Fruit fly (Drosophila melanogaster) whole organism, embryonic: ENCODE measurements around the gene CG15514.
A peak's percentile ranks its signal among the peaks of the same experiment; 100 is the strongest.

ENCODE experiments used
- Bteb2 ChIP-seq: fragments of 200-800 bp; sonication (Bioruptor generic); optimal IDR thresholded peaks from 2 replicates; lab custom pipeline; 2016; ENCODE audit warnings: missing biosample characterization, missing genetic modification characterization
- CG10267 ChIP-seq: fragments of 200-800 bp; sonication (Bioruptor generic); optimal IDR thresholded peaks from 2 replicates; lab custom pipeline; 2018; ENCODE audit warnings: missing biosample characterization, mild to moderate bottlenecking, missing genetic modification characterization, moderate library complexity
- CG10431 ChIP-seq: fragments of 200-800 bp; sonication (Bioruptor generic); optimal IDR thresholded peaks from 3 replicates; lab custom pipeline; 2018; ENCODE audit warnings: missing biosample characterization, mild to moderate bottlenecking, missing genetic modification characterization
- CG10565 ChIP-seq: fragments of 200-800 bp; sonication (Bioruptor generic); optimal IDR thresholded peaks from 3 replicates; lab custom pipeline; 2016; ENCODE audit warnings: missing biosample characterization, mild to moderate bottlenecking, missing genetic modification characterization
- CG11085 ChIP-seq: fragments of 200-800 bp; sonication (Bioruptor generic); IDR thresholded peaks from 2 replicates; pipeline ENCODE4 v1.3.6; 2022; ENCODE audit warnings: missing biosample characterization, missing genetic modification characterization
- CG11247 ChIP-seq: fragments of 200-800 bp; sonication (Bioruptor generic); IDR thresholded peaks from 2 replicates; pipeline ENCODE4 v1.3.6; 2022; ENCODE audit warnings: missing biosample characterization, missing genetic modification characterization
- CG11560 ChIP-seq: fragments of 200-800 bp; sonication (Bioruptor generic); IDR thresholded peaks from 3 replicates; pipeline ENCODE4 v1.3.6; 2022; ENCODE audit warnings: missing biosample characterization, missing genetic modification characterization
- CG1529 ChIP-seq: fragments of 200-800 bp; sonication (Bioruptor generic); optimal IDR thresholded peaks from 3 replicates; lab custom pipeline; 2018; ENCODE audit warnings: missing biosample characterization, missing genetic modification characterization
- CG17385 ChIP-seq: fragments of 200-800 bp; sonication (Bioruptor generic); optimal IDR thresholded peaks from 3 replicates; lab custom pipeline; 2018; ENCODE audit warnings: missing biosample characterization, mild to moderate bottlenecking, missing genetic modification characterization
- CG17568 ChIP-seq: fragments of 200-800 bp; sonication (Bioruptor generic); optimal IDR thresholded peaks from 2 replicates; lab custom pipeline; 2018; ENCODE audit warnings: missing biosample characterization, mild to moderate bottlenecking, missing genetic modification characterization, moderate library complexity
- CG18619 ChIP-seq: fragments of 200-800 bp; sonication (Bioruptor generic); optimal IDR thresholded peaks from 3 replicates; lab custom pipeline; 2017; ENCODE audit warnings: missing biosample characterization, mild to moderate bottlenecking, missing genetic modification characterization
- CG2875 ChIP-seq: fragments of 200-800 bp; sonication (Bioruptor generic); optimal IDR thresholded peaks from 2 replicates; lab custom pipeline; 2017; ENCODE audit warnings: missing biosample characterization, mild to moderate bottlenecking, missing genetic modification characterization, missing genetic modification reagents
- CG30403 ChIP-seq: fragments of 200-800 bp; sonication (Bioruptor generic); optimal IDR thresholded peaks from 3 replicates; lab custom pipeline; 2016; ENCODE audit warnings: missing biosample characterization, missing genetic modification characterization
- CG32532 ChIP-seq: fragments of 200-800 bp; sonication (Bioruptor generic); IDR thresholded peaks from 2 replicates; pipeline ENCODE4 v1.3.6; 2022; ENCODE audit warnings: missing biosample characterization, missing genetic modification characterization
- CG3281 ChIP-seq: fragments of 200-800 bp; sonication (Bioruptor generic); optimal IDR thresholded peaks from 3 replicates; lab custom pipeline; 2017; ENCODE audit warnings: missing biosample characterization, mild to moderate bottlenecking, missing genetic modification characterization
- CG6791 ChIP-seq: fragments of 200-800 bp; sonication (Bioruptor generic); IDR thresholded peaks from 3 replicates; pipeline ENCODE4 v1.3.6; 2022; ENCODE audit warnings: missing biosample characterization, missing genetic modification characterization; ENCODE audit not compliant: partially characterized antibody
- CG9797 ChIP-seq: fragments of 200-800 bp; sonication (Bioruptor generic); optimal IDR thresholded peaks from 3 replicates; lab custom pipeline; 2018; ENCODE audit warnings: missing biosample characterization, mild to moderate bottlenecking, missing genetic modification characterization
- Dbx ChIP-seq: fragments of 200-800 bp; sonication (Bioruptor generic); IDR thresholded peaks from 3 replicates; pipeline ENCODE4 v1.3.6; 2022; ENCODE audit warnings: missing biosample characterization, missing genetic modification characterization
- Dref ChIP-seq: fragments of 200-800 bp; sonication (Bioruptor generic); IDR thresholded peaks from 2 replicates; pipeline ENCODE4 v1.3.6; 2022; ENCODE audit warnings: missing biosample characterization, missing genetic modification characterization
- Gug ChIP-seq: fragments of 200-800 bp; sonication (Bioruptor generic); IDR thresholded peaks from 4 replicates; pipeline ENCODE4 v1.3.6; 2022; ENCODE audit warnings: missing biosample characterization, missing genetic modification characterization
- Hey ChIP-seq: fragments of 200-800 bp; sonication (Bioruptor generic); optimal IDR thresholded peaks from 3 replicates; lab custom pipeline; 2018; ENCODE audit warnings: missing biosample characterization, mild to moderate bottlenecking, missing genetic modification characterization
- MESR4 ChIP-seq: fragments of 200-800 bp; sonication (Bioruptor generic); optimal IDR thresholded peaks from 2 replicates; lab custom pipeline; 2018; ENCODE audit warnings: missing biosample characterization, mild to moderate bottlenecking, missing genetic modification characterization, moderate library complexity
- Myb ChIP-seq: fragments of 200-800 bp; sonication (Bioruptor generic); optimal IDR thresholded peaks from 2 replicates; lab custom pipeline; 2016; ENCODE audit warnings: missing biosample characterization, missing genetic modification characterization
- NfI ChIP-seq: fragments of 200-800 bp; sonication (Bioruptor generic); optimal IDR thresholded peaks from 3 replicates; lab custom pipeline; 2018; ENCODE audit warnings: missing biosample characterization, mild to moderate bottlenecking, missing genetic modification characterization, moderate library complexity
- Ssrp ChIP-seq: fragments of 200-800 bp; sonication (Bioruptor generic); optimal IDR thresholded peaks from 2 replicates; lab custom pipeline; 2018; ENCODE audit warnings: missing biosample characterization, mild to moderate bottlenecking, missing genetic modification characterization, moderate library complexity
- Taf1 ChIP-seq: fragments of 200-800 bp; sonication (Bioruptor generic); IDR thresholded peaks from 2 replicates; pipeline ENCODE4 v1.3.6; 2022; ENCODE audit warnings: missing biosample characterization, missing genetic modification characterization
- Trl ChIP-seq, 3 experiments: fragments of >200 bp in 2 of 3; fragments of 200-800 bp in 1 of 3; sonication (Bioruptor generic) in 1 of 3; optimal IDR thresholded peaks; 2 replicates in 1 of 3; 3 replicates in 2 of 3; lab custom pipeline; 2016 to 2017; ENCODE audit warnings: missing biosample characterization in 1 of 3, missing genetic modification characterization in 1 of 3
- Usf ChIP-seq: fragments of 200-800 bp; sonication (Bioruptor generic); optimal IDR thresholded peaks from 2 replicates; lab custom pipeline; 2017; ENCODE audit warnings: missing genotype, missing biosample characterization, missing genetic modification characterization
- ara ChIP-seq: fragments of 200-800 bp; sonication (Bioruptor generic); IDR thresholded peaks from 2 replicates; pipeline ENCODE4 v1.3.6; 2022; ENCODE audit warnings: missing biosample characterization, missing genetic modification characterization
- chn ChIP-seq: fragments of 200-800 bp; sonication (Bioruptor generic); optimal IDR thresholded peaks from 2 replicates; lab custom pipeline; 2016; ENCODE audit warnings: missing biosample characterization, missing genetic modification characterization
- dm ChIP-seq: fragments of 200-800 bp; sonication (Bioruptor generic); optimal IDR thresholded peaks from 3 replicates; lab custom pipeline; 2016; ENCODE audit warnings: missing biosample characterization, missing genetic modification characterization
- eve ChIP-seq, 2 experiments: fragments of >200 bp; optimal IDR thresholded peaks; 2 replicates each; lab custom pipeline; 2017; ENCODE audit warnings: missing biosample characterization in 2 of 2, missing genetic modification characterization in 2 of 2
- ewg ChIP-seq: fragments of 200-800 bp; sonication (Bioruptor generic); optimal IDR thresholded peaks from 3 replicates; lab custom pipeline; 2017; ENCODE audit warnings: mild to moderate bottlenecking, missing biosample characterization, missing genetic modification reagents, missing genetic modification characterization
- exex ChIP-seq: fragments of 200-800 bp; sonication (Bioruptor generic); optimal IDR thresholded peaks from 4 replicates; lab custom pipeline; 2018; ENCODE audit warnings: missing biosample characterization, mild to moderate bottlenecking, missing genetic modification characterization, moderate library complexity
- fd64A ChIP-seq: fragments of 200-800 bp; sonication (Bioruptor generic); optimal IDR thresholded peaks from 3 replicates; lab custom pipeline; 2018; ENCODE audit warnings: missing biosample characterization, mild to moderate bottlenecking, missing genetic modification characterization
- fu2 ChIP-seq: fragments of 200-800 bp; sonication (Bioruptor generic); optimal IDR thresholded peaks from 2 replicates; lab custom pipeline; 2016; ENCODE audit warnings: missing biosample characterization, missing genetic modification characterization
- grau ChIP-seq: fragments of 200-800 bp; optimal IDR thresholded peaks from 3 replicates; lab custom pipeline; 2019; ENCODE audit warnings: missing biosample characterization, mild to moderate bottlenecking, missing genetic modification characterization, moderate library complexity
- grn ChIP-seq: fragments of 200-800 bp; sonication (Bioruptor generic); optimal IDR thresholded peaks from 3 replicates; lab custom pipeline; 2017; ENCODE audit warnings: missing biosample characterization, missing genetic modification characterization
- gsb ChIP-seq: fragments of 200-800 bp; sonication (Bioruptor generic); IDR thresholded peaks from 2 replicates; pipeline ENCODE4 v1.3.6; 2022; ENCODE audit warnings: missing biosample characterization, missing genetic modification characterization
- hkb ChIP-seq, 2 experiments: fragments of 200-800 bp in 1 of 2; fragments of >200 bp in 1 of 2; sonication (Bioruptor generic) in 1 of 2; IDR thresholded peaks in 1 of 2; optimal IDR thresholded peaks in 1 of 2; 2 replicates each; pipeline versions ENCODE4 v1.3.6 to Lab custom; 2017 to 2022; ENCODE audit warnings: missing biosample characterization in 1 of 2, missing genetic modification characterization in 1 of 2
- lab ChIP-seq: fragments of 200-800 bp; sonication (Bioruptor generic); optimal IDR thresholded peaks from 3 replicates; lab custom pipeline; 2017; ENCODE audit warnings: missing biosample characterization, missing genetic modification characterization, mild to moderate bottlenecking, moderate library complexity, missing genetic modification reagents
- phol ChIP-seq: fragments of 200-800 bp; sonication (Bioruptor generic); optimal IDR thresholded peaks from 3 replicates; lab custom pipeline; 2018; ENCODE audit warnings: missing biosample characterization, mild to moderate bottlenecking, missing genetic modification characterization, moderate library complexity
- repo ChIP-seq: fragments of 200-800 bp; sonication (Bioruptor generic); optimal IDR thresholded peaks from 2 replicates; lab custom pipeline; 2016; ENCODE audit warnings: missing biosample characterization, missing genetic modification characterization
- row ChIP-seq: fragments of 200-800 bp; sonication (Bioruptor generic); IDR thresholded peaks from 3 replicates; pipeline ENCODE4 v1.3.6; 2022; ENCODE audit warnings: missing biosample characterization, missing genetic modification characterization
- sna ChIP-seq: fragments of 200-800 bp; sonication (Bioruptor generic); IDR thresholded peaks from 2 replicates; pipeline ENCODE4 v1.3.6; 2022; ENCODE audit warnings: missing biosample characterization, missing genetic modification characterization; ENCODE audit not compliant: partially characterized antibody
- ssp ChIP-seq: fragments of 200-800 bp; sonication (Bioruptor generic); IDR thresholded peaks from 2 replicates; pipeline ENCODE4 v1.3.6; 2022; ENCODE audit warnings: missing biosample characterization, missing genetic modification characterization
- stwl ChIP-seq: fragments of 200-800 bp; sonication (Bioruptor generic); optimal IDR thresholded peaks from 3 replicates; lab custom pipeline; 2018; ENCODE audit warnings: missing biosample characterization, mild to moderate bottlenecking, missing genetic modification characterization, moderate library complexity
- tgo ChIP-seq: fragments of 200-800 bp; sonication (Bioruptor generic); IDR thresholded peaks from 3 replicates; pipeline ENCODE4 v1.3.6; 2022; ENCODE audit warnings: missing biosample characterization, missing genetic modification characterization
- tin ChIP-seq: fragments of 200-800 bp; sonication (Bioruptor generic); optimal IDR thresholded peaks from 3 replicates; lab custom pipeline; 2016; ENCODE audit warnings: missing biosample characterization, missing genetic modification characterization
- zen ChIP-seq: fragments of 200-800 bp; sonication (Bioruptor generic); optimal IDR thresholded peaks from 3 replicates; lab custom pipeline; 2018; ENCODE audit warnings: missing biosample characterization, mild to moderate bottlenecking, missing genetic modification characterization, moderate library complexity
- zen2 ChIP-seq: fragments of 200-800 bp; sonication (Bioruptor generic); IDR thresholded peaks from 3 replicates; pipeline ENCODE4 v1.3.6; 2022; ENCODE audit warnings: missing biosample characterization, missing genetic modification characterization; ENCODE audit not compliant: partially characterized antibody

The CG15514 gene

DNA sequence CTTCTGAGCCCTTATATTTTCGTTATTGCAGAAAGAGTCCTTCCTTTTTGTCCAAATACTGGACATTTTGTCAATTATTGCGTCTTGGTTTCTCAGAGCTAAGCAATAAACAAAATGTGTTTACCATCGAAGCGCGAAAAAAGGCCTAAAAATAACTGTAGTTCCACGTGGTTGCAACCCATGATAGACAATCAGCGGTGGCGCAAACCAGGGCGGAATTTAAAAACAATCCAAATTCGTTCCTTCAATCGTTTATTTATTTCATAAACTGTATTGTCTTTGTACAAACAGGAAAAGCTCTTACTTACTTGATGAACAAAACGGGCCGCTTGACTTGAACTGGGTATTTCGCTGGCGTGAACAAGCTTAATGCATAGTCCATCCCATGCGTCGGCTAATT is 2.5 kb downstream of the CG15514 start, which contains the start of gene CG7824 (continued):
- TF ChIP-seq lab (GFP tag; lab: Kevin White, UChicago) (no peak), Myb (GFP tag; lab: Kevin White, UChicago) (peak; percentile 75), Taf1 (GFP tag; lab: Robert Waterston, UW) (no peak), hkb (optimal IDR thresholded peaks at IDR 0.05; lab: Kevin White, UChicago) (no peak), hkb (GFP tag; IDR thresholded peaks at IDR 0.05; lab: Robert Waterston, UW) (no peak), Gug (GFP tag; lab: Robert Waterston, UW) (no peak), Hey (tag; lab: Kevin White, UChicago) (no peak), repo (GFP tag; lab: Kevin White, UChicago) (no peak), fd64A (no peak), CG2875 (GFP tag; lab: Kevin White, UChicago) (no peak), NfI (no peak), CG10431 (GFP tag; lab: Kevin White, UChicago) (no peak), Dref (GFP tag; lab: Robert Waterston, UW) (peak; percentile 51), Usf (GFP tag; lab: Kevin White, UChicago) (no peak), ewg (GFP tag; lab: Kevin White, UChicago) (peak; percentile 34), Dbx (GFP tag; lab: Robert Waterston, UW) (no peak), exex (tag; lab: Kevin White, UChicago) (no peak), CG10267 (tag; lab: Kevin White, UChicago) (no peak), Bteb2 (GFP tag; lab: Kevin White, UChicago) (no peak), CG9797 (GFP tag; lab: Kevin White, UChicago) (peak; percentile 57), chn (GFP tag; lab: Kevin White, UChicago) (no peak), CG10565 (no peak), gsb (GFP tag; lab: Robert Waterston, UW) (no peak), phol (tag; lab: Kevin White, UChicago) (peak; percentile 23), grau (tag; lab: Kevin White, UChicago) (no peak), Ssrp (no peak), CG11247 (GFP tag; lab: Robert Waterston, UW) (no peak), ara (0 out of 2 replicates have a peak, but pooled peaks have one; percentile 30), tin (GFP tag; lab: Kevin White, UChicago) (no peak), CG32532 (no peak), sna (no peak), row (GFP tag; lab: Robert Waterston, UW) (0 out of 3 replicates have a peak, but pooled peaks have one; percentile 20), grn (GFP tag; lab: Kevin White, UChicago) (no peak), CG17568 (GFP tag; lab: Kevin White, UChicago) (no peak), CG11085 (GFP tag; lab: Robert Waterston, UW) (no peak), Trl (optimal IDR thresholded peaks at IDR 0.05; lab: Kevin White, UChicago) (no peak), Trl (GFP tag; optimal IDR thresholded peaks at IDR 0.05; lab: Kevin White, UChicago) (no peak), stwl (tag; lab: Kevin White, UChicago) (peak; percentile 22), CG1529 (GFP tag; lab: Kevin White, UChicago) (no peak), CG30403 (GFP tag; lab: Kevin White, UChicago) (no peak), MESR4 (peak; percentile 45), CG11560 (tag; lab: Robert Waterston, UW) (no peak), CG3281 (GFP tag; lab: Kevin White, UChicago) (no peak), CG17385 (GFP tag; lab: Kevin White, UChicago) (no peak), tgo (GFP tag; lab: Robert Waterston, UW) (no peak), CG18619 (GFP tag; lab: Kevin White, UChicago) (no peak), eve (GFP tag; optimal IDR thresholded peaks at IDR 0.05; lab: Kevin White, UChicago) (no peak), zen2 (GFP tag; lab: Robert Waterston, UW) (no peak), fu2 (GFP tag; lab: Kevin White, UChicago) (no peak), ssp (no peak), CG6791 (GFP tag; lab: Robert Waterston, UW) (0 out of 3 replicates have a peak, but pooled peaks have one; percentile 22), zen (tag; lab: Kevin White, UChicago) (peak; percentile 13), dm (GFP tag; lab: Kevin White, UChicago) (peak; percentile 13)
